Worm (Caenorhabditis elegans): ENCODE results near the gene ZK686.5.

DNA sequence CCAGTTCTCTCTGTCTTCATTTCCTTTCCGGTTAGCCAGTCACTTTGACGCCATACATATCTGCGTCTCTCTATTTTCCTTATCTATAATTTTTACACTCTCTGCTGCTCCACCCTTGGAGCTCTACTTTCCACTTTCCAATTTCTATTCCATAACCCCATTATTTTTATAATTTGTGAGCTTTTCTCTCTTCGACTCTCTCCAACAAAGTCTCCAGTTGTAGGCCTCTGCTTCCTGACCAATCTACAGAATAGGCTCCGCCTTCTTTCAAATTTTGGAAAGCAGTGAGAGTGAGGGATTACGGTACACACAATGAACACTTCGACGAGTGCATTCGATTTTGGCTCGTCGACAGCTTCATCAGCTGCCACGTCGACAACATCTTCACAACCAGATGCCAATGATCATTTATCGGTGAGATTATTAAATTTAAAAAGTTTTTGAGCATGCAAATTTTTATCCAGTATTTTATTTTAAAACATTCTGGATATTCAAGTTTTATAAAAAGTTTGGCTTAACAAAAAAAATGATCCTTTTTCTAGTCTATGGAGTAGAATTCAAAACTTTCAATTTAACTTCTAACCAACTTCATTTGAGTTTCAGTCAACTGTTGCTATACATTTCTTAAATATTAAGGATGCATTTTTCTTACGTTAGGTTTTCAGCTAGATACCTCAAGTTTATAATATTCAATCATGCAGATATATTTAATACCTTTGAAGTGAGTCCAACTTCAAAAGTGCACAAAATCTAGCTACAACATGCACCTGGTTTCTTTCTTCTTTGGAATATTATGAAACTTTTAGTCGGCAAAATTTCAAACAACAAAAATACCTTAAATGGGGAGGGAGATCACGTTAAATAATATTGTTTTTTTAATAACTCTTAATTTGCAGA lies 47.1 kb upstream of the ZK686.5 start, which contains the start of gene egl-5:
- no peak for TF ChIP-seq nhr-237 (tag; optimal IDR thresholded peaks at IDR 0.05)
- peak; percentile 26 for TF ChIP-seq lsy-2 (tag; optimal IDR thresholded peaks at IDR 0.05)
- TF ChIP-seq unc-62 (GFP tag; optimal IDR thresholded peaks at IDR 0.05), result no peak
- TF ChIP-seq hlh-1 (tag; optimal IDR thresholded peaks at IDR 0.05), result no peak
- no peak for TF ChIP-seq pha-4 (tag; optimal IDR thresholded peaks at IDR 0.05)
- no peak for TF ChIP-seq sem-2 (GFP tag; optimal IDR thresholded peaks at IDR 0.05)
- TF ChIP-seq nhr-76 (tag; optimal IDR thresholded peaks at IDR 0.05), result no peak

Measured in whole organism, mixed stage, embryonic.